Worm (Caenorhabditis elegans) whole organism, L1 larva: Measurements from ENCODE around the gene slc-17.1.

Experiments used
- C04F5.9 ChIP-seq: sonication (generic microtip); optimal IDR thresholded peaks from 2 replicates; lab custom pipeline; 2016; ENCODE audit warnings: missing genetic modification characterization, missing compliant biosample characterization
- alr-1 ChIP-seq: fragments of 200-800 bp; sonication (Bioruptor generic); optimal IDR thresholded peaks from 2 replicates; lab custom pipeline; 2018; ENCODE audit warnings: borderline replicate concordance, mild to moderate bottlenecking, missing genetic modification characterization, missing compliant biosample characterization
- aly-2 ChIP-seq: fragments of 150-350 bp; optimal IDR thresholded peaks from 2 replicates; lab custom pipeline; 2014; ENCODE audit warnings: missing biosample characterization, missing genetic modification characterization
- ama-1 ChIP-seq: fragments of 150-350 bp; optimal IDR thresholded peaks from 2 replicates; lab custom pipeline; 2014
- ceh-63 ChIP-seq: fragments of 200-800 bp; sonication (Bioruptor generic); optimal IDR thresholded peaks from 2 replicates; lab custom pipeline; 2018; ENCODE audit warnings: mild to moderate bottlenecking, missing genetic modification characterization, missing compliant biosample characterization
- ceh-8 ChIP-seq: fragments of 200-800 bp; sonication (Bioruptor generic); optimal IDR thresholded peaks from 2 replicates; lab custom pipeline; 2018; ENCODE audit warnings: mild to moderate bottlenecking, missing genetic modification characterization, moderate library complexity, missing compliant biosample characterization
- ceh-82 ChIP-seq, 3 experiments: fragments of 150-350 bp in 1 of 3; sonication (generic microtip) in 2 of 3; optimal IDR thresholded peaks; 2 replicates each; lab custom pipeline; 2014 to 2017; ENCODE audit warnings: missing biosample characterization in 3 of 3, missing genetic modification characterization in 3 of 3
- ceh-88 ChIP-seq: fragments of 200-800 bp; sonication (Bioruptor generic); IDR thresholded peaks from 2 replicates; pipeline ENCODE4 v1.3.6; 2022; ENCODE audit warnings: missing genetic modification characterization, missing compliant biosample characterization
- ceh-90 ChIP-seq: sonication (generic microtip); optimal IDR thresholded peaks from 2 replicates; lab custom pipeline; 2016; ENCODE audit warnings: missing genetic modification characterization, missing compliant biosample characterization
- dpl-1 ChIP-seq, 3 experiments: fragments of 150-350 bp in 2 of 3; sonication (generic microtip) in 1 of 3; optimal IDR thresholded peaks; 2 replicates each; lab custom pipeline; 2014 to 2017; ENCODE audit warnings: missing biosample characterization in 3 of 3, missing genetic modification characterization in 3 of 3, missing genetic modification reagents in 3 of 3
- dsc-1 ChIP-seq: sonication (generic microtip); optimal IDR thresholded peaks from 2 replicates; lab custom pipeline; 2016; ENCODE audit warnings: mild to moderate bottlenecking, missing genetic modification characterization, missing compliant biosample characterization
- efl-3 ChIP-seq: fragments of 200-800 bp; sonication (Bioruptor generic); optimal IDR thresholded peaks from 2 replicates; lab custom pipeline; 2018; ENCODE audit warnings: mild to moderate bottlenecking, missing genetic modification characterization, missing compliant biosample characterization
- egl-27 ChIP-seq, 2 experiments: fragments of 150-350 bp in 1 of 2; sonication (generic microtip); optimal IDR thresholded peaks; 3 replicates each; lab custom pipeline; 2017 to 2018; ENCODE audit warnings: missing biosample characterization in 2 of 2, missing genetic modification characterization in 2 of 2, missing genetic modification reagents in 2 of 2
- elt-2 ChIP-seq: sonication (generic microtip); optimal IDR thresholded peaks from 2 replicates; lab custom pipeline; 2016; ENCODE audit warnings: missing genetic modification characterization, mild to moderate bottlenecking, inconsistent platforms, missing compliant biosample characterization, missing genetic modification reagents
- ets-5 ChIP-seq: fragments of 200-800 bp; sonication (Bioruptor generic); IDR thresholded peaks from 2 replicates; pipeline ENCODE4 v1.3.6; 2022; ENCODE audit warnings: missing genetic modification characterization, missing compliant biosample characterization
- fkh-10 ChIP-seq: sonication (generic microtip); optimal IDR thresholded peaks from 2 replicates; lab custom pipeline; 2017; ENCODE audit warnings: missing biosample characterization, missing genetic modification reagents, missing genetic modification characterization
- fkh-4 ChIP-seq: sonication (generic microtip); optimal IDR thresholded peaks from 2 replicates; lab custom pipeline; 2016; ENCODE audit warnings: missing compliant biosample characterization, missing genetic modification characterization, borderline replicate concordance
- fos-1 ChIP-seq: fragments of 150-350 bp; optimal IDR thresholded peaks from 2 replicates; lab custom pipeline; 2014; ENCODE audit warnings: missing biosample characterization, missing genetic modification characterization
- grh-1 ChIP-seq: fragments of 200-800 bp; sonication (Bioruptor generic); IDR thresholded peaks from 2 replicates; pipeline ENCODE4 v1.3.6; 2022; ENCODE audit warnings: missing genetic modification reagents, missing genetic modification characterization, missing compliant biosample characterization
- hlh-17 ChIP-seq: fragments of 200-800 bp; sonication (Bioruptor generic); optimal IDR thresholded peaks from 2 replicates; lab custom pipeline; 2018; ENCODE audit warnings: missing genetic modification characterization, mild to moderate bottlenecking, missing compliant biosample characterization, moderate library complexity, borderline replicate concordance
- hlh-4 ChIP-seq: sonication (generic microtip); optimal IDR thresholded peaks from 2 replicates; lab custom pipeline; 2016; ENCODE audit warnings: mild to moderate bottlenecking, missing genetic modification characterization, missing compliant biosample characterization
- hpl-2 ChIP-seq: fragments of 150-350 bp; optimal IDR thresholded peaks from 2 replicates; lab custom pipeline; 2014; ENCODE audit warnings: missing biosample characterization, missing genetic modification reagents, missing genetic modification characterization
- isw-1 ChIP-seq: fragments of 200-800 bp; sonication (Bioruptor generic); IDR thresholded peaks from 2 replicates; pipeline ENCODE4 v1.3.6; 2022; ENCODE audit warnings: missing genetic modification characterization, missing compliant biosample characterization
- jun-1 ChIP-seq: fragments of 150-350 bp; optimal IDR thresholded peaks from 2 replicates; lab custom pipeline; 2014; ENCODE audit warnings: missing biosample characterization, missing genetic modification reagents, missing genetic modification characterization
- lin-14 ChIP-seq: fragments of 200-800 bp; sonication (Bioruptor generic); optimal IDR thresholded peaks from 2 replicates; lab custom pipeline; 2018; ENCODE audit warnings: mild to moderate bottlenecking, missing genetic modification characterization, moderate library complexity, missing compliant biosample characterization
- lin-15B ChIP-seq: fragments of 150-350 bp; sonication (generic microtip); optimal IDR thresholded peaks from 3 replicates; lab custom pipeline; 2014; ENCODE audit warnings: missing biosample characterization, missing genetic modification characterization
- lin-35 ChIP-seq, 2 experiments: fragments of 150-350 bp; optimal IDR thresholded peaks; 2 replicates each; lab custom pipeline; 2014; ENCODE audit warnings: missing biosample characterization in 2 of 2, missing genetic modification characterization in 2 of 2, missing genetic modification reagents in 2 of 2
- lin-39 ChIP-seq: fragments of 150-350 bp; optimal IDR thresholded peaks from 2 replicates; lab custom pipeline; 2014; ENCODE audit warnings: missing biosample characterization, missing genetic modification reagents, missing genetic modification characterization
- lir-3 ChIP-seq: sonication (generic microtip); optimal IDR thresholded peaks from 2 replicates; lab custom pipeline; 2016; ENCODE audit warnings: mild to moderate bottlenecking, missing genetic modification characterization, moderate library complexity, missing compliant biosample characterization; ENCODE audit not compliant: poor library complexity
- lsy-2 ChIP-seq, 2 experiments: fragments of 150-350 bp; optimal IDR thresholded peaks; 2 replicates each; lab custom pipeline; 2014; ENCODE audit warnings: missing biosample characterization in 2 of 2, missing genetic modification characterization in 2 of 2
- mab-9 ChIP-seq: fragments of 200-800 bp; sonication (Bioruptor generic); IDR thresholded peaks from 2 replicates; pipeline ENCODE4 v1.3.6; 2022; ENCODE audit warnings: missing genetic modification reagents, missing genetic modification characterization, missing compliant biosample characterization
- mdl-1 ChIP-seq, 2 experiments: fragments of 150-350 bp; optimal IDR thresholded peaks; 2 replicates each; lab custom pipeline; 2014 to 2017; ENCODE audit warnings: missing biosample characterization in 2 of 2, missing genetic modification characterization in 2 of 2, inconsistent platforms in 1 of 2
- mef-2 ChIP-seq: fragments of 150-350 bp; optimal IDR thresholded peaks from 2 replicates; lab custom pipeline; 2014; ENCODE audit warnings: missing biosample characterization, missing genetic modification characterization
- mep-1 ChIP-seq: fragments of 150-350 bp; optimal IDR thresholded peaks from 2 replicates; lab custom pipeline; 2014; ENCODE audit warnings: missing biosample characterization, missing genetic modification characterization
- nhr-20 ChIP-seq: sonication (generic microtip); optimal IDR thresholded peaks from 2 replicates; lab custom pipeline; 2016; ENCODE audit warnings: mild to moderate bottlenecking, missing genetic modification characterization, missing compliant biosample characterization
- nhr-47 ChIP-seq: sonication (generic microtip); optimal IDR thresholded peaks from 2 replicates; lab custom pipeline; 2016; ENCODE audit warnings: mild to moderate bottlenecking, missing genetic modification characterization, moderate library complexity, missing compliant biosample characterization
- nhr-76 ChIP-seq: sonication (generic microtip); optimal IDR thresholded peaks from 2 replicates; lab custom pipeline; 2017; ENCODE audit warnings: missing biosample characterization, missing genetic modification characterization
- nhr-77 ChIP-seq: fragments of 150-350 bp; optimal IDR thresholded peaks from 2 replicates; lab custom pipeline; 2014; ENCODE audit warnings: missing biosample characterization, missing genetic modification characterization
- pag-3 ChIP-seq: sonication (generic microtip); optimal IDR thresholded peaks from 2 replicates; lab custom pipeline; 2017; ENCODE audit warnings: missing genetic modification characterization, mild to moderate bottlenecking, missing compliant biosample characterization, antibody characterized with exemption, borderline replicate concordance; ENCODE audit not compliant: insufficient read depth
- pqm-1 ChIP-seq: sonication (generic microtip); optimal IDR thresholded peaks from 3 replicates; lab custom pipeline; 2017; ENCODE audit warnings: missing biosample characterization, missing genetic modification characterization
- rnt-1 ChIP-seq: sonication (generic microtip); optimal IDR thresholded peaks from 2 replicates; lab custom pipeline; 2016; ENCODE audit warnings: mild to moderate bottlenecking, missing genetic modification characterization, moderate library complexity, missing compliant biosample characterization
- skn-1 ChIP-seq: fragments of 150-350 bp; optimal IDR thresholded peaks from 2 replicates; lab custom pipeline; 2014; ENCODE audit warnings: missing biosample characterization, missing genetic modification characterization
- snpc-4 ChIP-seq: fragments of 150-350 bp; optimal IDR thresholded peaks from 2 replicates; lab custom pipeline; 2014; ENCODE audit warnings: missing biosample characterization, missing genetic modification characterization
- snu-23 ChIP-seq: sonication (generic microtip); optimal IDR thresholded peaks from 2 replicates; lab custom pipeline; 2016; ENCODE audit warnings: missing genetic modification characterization, missing compliant biosample characterization
- sox-4 ChIP-seq: sonication (generic microtip); optimal IDR thresholded peaks from 2 replicates; lab custom pipeline; 2016; ENCODE audit warnings: missing genetic modification characterization, missing compliant biosample characterization
- sptf-1 ChIP-seq: fragments of 150-350 bp; optimal IDR thresholded peaks from 2 replicates; lab custom pipeline; 2014; ENCODE audit warnings: missing biosample characterization, missing genetic modification characterization
- sup-37 ChIP-seq: fragments of 200-800 bp; sonication (Bioruptor generic); optimal IDR thresholded peaks from 2 replicates; lab custom pipeline; 2018; ENCODE audit warnings: mild to moderate bottlenecking, missing genetic modification characterization, missing compliant biosample characterization
- swsn-7 ChIP-seq: sonication (generic microtip); optimal IDR thresholded peaks from 2 replicates; lab custom pipeline; 2016; ENCODE audit warnings: missing genetic modification characterization, missing compliant biosample characterization
- unc-130 ChIP-seq: fragments of 150-350 bp; optimal IDR thresholded peaks from 2 replicates; lab custom pipeline; 2017; ENCODE audit warnings: missing biosample characterization, missing genetic modification characterization, inconsistent platforms
- unc-30 ChIP-seq: sonication (generic microtip); optimal IDR thresholded peaks from 2 replicates; lab custom pipeline; 2017; ENCODE audit warnings: missing biosample characterization, missing genetic modification characterization
- unc-62 ChIP-seq: fragments of 150-350 bp; optimal IDR thresholded peaks from 2 replicates; lab custom pipeline; 2014; ENCODE audit warnings: missing biosample characterization, missing genetic modification reagents, missing genetic modification characterization
- xbp-1 ChIP-seq: sonication (generic microtip); optimal IDR thresholded peaks from 2 replicates; lab custom pipeline; 2016; ENCODE audit warnings: missing genetic modification characterization, missing compliant biosample characterization
- ztf-4 ChIP-seq: fragments of 150-350 bp; optimal IDR thresholded peaks from 2 replicates; lab custom pipeline; 2014; ENCODE audit warnings: missing biosample characterization, missing genetic modification characterization

slc-17.1 gene

DNA sequence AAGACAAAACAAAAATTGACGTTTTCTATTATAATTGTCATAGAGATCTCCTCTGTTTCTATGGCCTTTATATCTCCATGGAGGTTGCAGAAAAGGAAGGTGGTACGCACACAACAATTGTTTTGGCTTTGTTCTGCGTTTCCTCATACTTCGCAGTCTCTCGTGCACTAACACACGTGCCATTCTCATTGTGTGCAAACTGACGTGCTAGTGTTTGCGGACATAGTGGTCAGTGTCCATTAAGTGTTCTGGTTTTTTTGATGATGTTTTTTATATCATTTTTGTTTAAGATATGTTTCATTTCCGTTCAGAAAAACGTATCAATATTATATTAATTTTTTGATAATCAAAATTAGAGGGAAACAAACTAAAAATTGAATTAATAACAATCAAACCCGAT lies 13.3 kb downstream of the slc-17.1 start, which contains the start of gene C36E6.2 (continued):
- TF ChIP-seq aly-2: no peak
- no peak for TF ChIP-seq hlh-4 (tag; lab: Kevin White, UChicago)
- TF ChIP-seq fos-1 (tag; lab: Kevin White, UChicago): peak; percentile 46
- TF ChIP-seq rnt-1 (tag; lab: Kevin White, UChicago): peak; percentile 85
- TF ChIP-seq fkh-4 (tag; lab: Kevin White, UChicago): no peak
- TF ChIP-seq snpc-4 (tag; lab: Kevin White, UChicago): peak; percentile 40
- TF ChIP-seq nhr-76 (tag; lab: Kevin White, UChicago): no peak
- peak; percentile 28 for TF ChIP-seq isw-1 (GFP tag; lab: Robert Waterston, UW)
- TF ChIP-seq ceh-8 (GFP tag; lab: Kevin White, UChicago): peak; percentile 30
- no peak for TF ChIP-seq ama-1 (lab: Kevin White, UChicago)
- TF ChIP-seq lin-14 (GFP tag; lab: Kevin White, UChicago): peak; percentile 94
- TF ChIP-seq xbp-1: peak; percentile 97
- no peak for TF ChIP-seq pqm-1 (tag; lab: Kevin White, UChicago)
- peak; percentile 93 to 100 for TF ChIP-seq mdl-1 (tag; optimal IDR thresholded peaks at IDR 0.05; lab: Kevin White, UChicago)
- no peak for TF ChIP-seq sptf-1 (tag; lab: Kevin White, UChicago)
- TF ChIP-seq pag-3 (tag; lab: Kevin White, UChicago): peak; percentile 96
- no peak for TF ChIP-seq unc-62 (GFP tag; lab: Kevin White, UChicago)
- TF ChIP-seq unc-130 (tag; lab: Kevin White, UChicago): peak; percentile 88
- TF ChIP-seq hlh-17 (GFP tag; lab: Kevin White, UChicago): no peak
- TF ChIP-seq lin-39 (tag; lab: Kevin White, UChicago): peak; percentile 29
- no peak for TF ChIP-seq ceh-63 (GFP tag; lab: Kevin White, UChicago)
- peak; percentile 85 for TF ChIP-seq nhr-20 (tag; lab: Kevin White, UChicago)
- TF ChIP-seq mef-2 (tag; lab: Kevin White, UChicago): no peak
- no peak for TF ChIP-seq elt-2 (tag; lab: Kevin White, UChicago)
- peak; percentile 89 for TF ChIP-seq snu-23 (GFP tag; lab: Kevin White, UChicago)
- peak; percentile 30 for TF ChIP-seq fkh-10
- TF ChIP-seq ceh-90: no peak
- peak; percentile 82 for TF ChIP-seq nhr-47 (tag; lab: Kevin White, UChicago)
- no peak for TF ChIP-seq ets-5
- TF ChIP-seq hpl-2 (GFP tag; lab: Kevin White, UChicago): no peak
- no peak for TF ChIP-seq efl-3
- peak; percentile 97 for TF ChIP-seq mep-1
- peak; percentile 75 for TF ChIP-seq ztf-4 (tag; lab: Kevin White, UChicago)
- no peak for TF ChIP-seq ceh-88
- TF ChIP-seq skn-1 (tag; lab: Kevin White, UChicago): peak; percentile 72
- peak; percentile 55 to 84 for TF ChIP-seq lin-35 (GFP tag; optimal IDR thresholded peaks at IDR 0.05; lab: Kevin White, UChicago)
- peak; percentile 72 to 76 for TF ChIP-seq lsy-2 (tag; optimal IDR thresholded peaks at IDR 0.05; lab: Kevin White, UChicago)
- TF ChIP-seq dsc-1 (tag; lab: Kevin White, UChicago): peak; percentile 77
- no peak for TF ChIP-seq grh-1 (GFP tag; lab: Robert Waterston, UW)
- TF ChIP-seq lir-3 (tag; lab: Kevin White, UChicago): peak; percentile 42
- TF ChIP-seq C04F5.9 (tag; lab: Kevin White, UChicago): peak; percentile 51
- no peak for TF ChIP-seq nhr-77
- TF ChIP-seq ceh-82 (tag; optimal IDR thresholded peaks at IDR 0.05; lab: Kevin White, UChicago): peak; percentile 72 to 75 (median 74)
- peak; percentile 20 for TF ChIP-seq jun-1 (tag; lab: Kevin White, UChicago)
- TF ChIP-seq swsn-7: peak; percentile 79
- TF ChIP-seq egl-27 (tag; optimal IDR thresholded peaks at IDR 0.05; lab: Kevin White, UChicago): no peak
- peak in 2 of 3 experiments; percentile 59 to 64 for TF ChIP-seq dpl-1 (GFP tag; optimal IDR thresholded peaks at IDR 0.05; lab: Kevin White, UChicago)
- no peak for TF ChIP-seq lin-15B (tag; lab: Kevin White, UChicago)
- no peak for TF ChIP-seq alr-1 (tag; lab: Kevin White, UChicago)
- TF ChIP-seq sox-4 (tag; lab: Kevin White, UChicago): no peak
- TF ChIP-seq unc-30 (tag; lab: Kevin White, UChicago): no peak
- TF ChIP-seq sup-37 (GFP tag; lab: Kevin White, UChicago): no peak
- no peak for TF ChIP-seq mab-9 (GFP tag; lab: Robert Waterston, UW)
